Worm (Caenorhabditis elegans): ENCODE measurements around the gene R11D1.4.

The R11D1.4 gene

DNA sequence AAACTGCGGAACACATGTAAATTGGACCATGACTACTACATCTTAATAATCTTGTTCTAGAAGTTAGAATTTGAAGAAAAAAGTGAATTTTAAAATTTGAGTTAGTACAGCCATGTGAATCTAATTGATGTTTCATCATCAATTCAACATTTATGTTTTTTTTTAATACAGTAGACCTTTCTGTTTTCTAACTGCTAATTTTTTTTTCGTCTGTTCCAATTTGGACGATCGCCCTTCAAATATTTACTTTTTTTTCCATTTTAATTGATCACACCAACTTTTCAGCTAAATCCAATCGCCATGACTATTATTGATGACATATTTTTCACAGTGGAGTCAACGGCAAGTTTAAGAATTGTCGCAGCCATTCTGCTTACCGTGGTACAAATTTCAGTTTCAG, 43.4 kb downstream of the R11D1.4 start, which contains the start of gene srx-116:
Gene srx-116, plus strand, starts transcription at position 301 of the 400 bp plus-strand sequence.
- TF ChIP-seq unc-39 (tag; optimal IDR thresholded peaks at IDR 0.05) (no peak), ztf-11 (tag; optimal IDR thresholded peaks at IDR 0.05) (no peak), blmp-1 (tag; optimal IDR thresholded peaks at IDR 0.05) (no peak), flh-1 (GFP tag; optimal IDR thresholded peaks at IDR 0.05) (no peak), sem-2 (GFP tag; optimal IDR thresholded peaks at IDR 0.05) (no peak), unc-62 (GFP tag; optimal IDR thresholded peaks at IDR 0.05) (no peak), drap-1 (GFP tag; optimal IDR thresholded peaks at IDR 0.05) (no peak), ham-2 (GFP tag; optimal IDR thresholded peaks at IDR 0.05) (no peak), elt-3 (tag; optimal IDR thresholded peaks at IDR 0.05) (no peak), pha-4 (tag; optimal IDR thresholded peaks at IDR 0.05) (no peak), lin-32 (GFP tag; optimal IDR thresholded peaks at IDR 0.05) (no peak), nhr-2 (tag; optimal IDR thresholded peaks at IDR 0.05) (no peak)

ce11 chrV:12667926-12668325, 46.1 kb downstream of the R11D1.4 start, which contains the start of gene W05B10.4:
TSS of gene W05B10.4 (plus strand) at chrV:12668226.
- TF ChIP-seq nhr-76 (tag; optimal IDR thresholded peaks at IDR 0.05) = no peak
- TF ChIP-seq tbx-8 (GFP tag; optimal IDR thresholded peaks at IDR 0.05) = no peak
- TF ChIP-seq M03D4.4 (tag; optimal IDR thresholded peaks at IDR 0.05) = no peak
- TF ChIP-seq mab-5 (tag; optimal IDR thresholded peaks at IDR 0.05) = no peak
- no peak for TF ChIP-seq lin-32 (GFP tag; optimal IDR thresholded peaks at IDR 0.05)
- TF ChIP-seq nhr-12 (tag; optimal IDR thresholded peaks at IDR 0.05) = no peak
- TF ChIP-seq sem-2 (GFP tag; optimal IDR thresholded peaks at IDR 0.05) = no peak
- TF ChIP-seq zip-8 (tag; optimal IDR thresholded peaks at IDR 0.05) = no peak
- no peak for TF ChIP-seq ztf-11 (tag; optimal IDR thresholded peaks at IDR 0.05)
- TF ChIP-seq flh-1 (GFP tag; optimal IDR thresholded peaks at IDR 0.05) = no peak
- TF ChIP-seq elt-1 (tag; optimal IDR thresholded peaks at IDR 0.05; ENCODE audit: borderline replicate concordance, insufficient read depth) = no peak
- TF ChIP-seq cnd-1 (tag; optimal IDR thresholded peaks at IDR 0.05) = no peak
- no peak for TF ChIP-seq hlh-1 (tag; optimal IDR thresholded peaks at IDR 0.05)
- TF ChIP-seq elt-3 (tag; optimal IDR thresholded peaks at IDR 0.05) = no peak

ce11 chrV:12667397-12667796, 46.6 kb downstream of the R11D1.4 start:
- TF ChIP-seq lin-13 (tag; optimal IDR thresholded peaks at IDR 0.05) = no peak

ce11 chrV:12663386-12663785, 50.6 kb downstream of the R11D1.4 start:
- TF ChIP-seq sptf-1 (tag; optimal IDR thresholded peaks at IDR 0.05) = no peak
- TF ChIP-seq unc-62 (GFP tag; optimal IDR thresholded peaks at IDR 0.05) = no peak
- no peak for TF ChIP-seq nhr-76 (tag; optimal IDR thresholded peaks at IDR 0.05)
- no peak for TF ChIP-seq cnd-1 (tag; optimal IDR thresholded peaks at IDR 0.05)
- TF ChIP-seq ceh-43 (GFP tag; optimal IDR thresholded peaks at IDR 0.05) = no peak
- TF ChIP-seq nhr-28 (tag; optimal IDR thresholded peaks at IDR 0.05) = no peak
- TF ChIP-seq lin-32 (GFP tag; optimal IDR thresholded peaks at IDR 0.05) = no peak
- TF ChIP-seq mab-5 (tag; optimal IDR thresholded peaks at IDR 0.05) = no peak
- no peak for TF ChIP-seq unc-120 (tag; optimal IDR thresholded peaks at IDR 0.05; ENCODE audit: poor library complexity, severe bottlenecking)
- no peak for TF ChIP-seq ces-1 (GFP tag; optimal IDR thresholded peaks at IDR 0.05)
- no peak for TF ChIP-seq sem-2 (GFP tag; optimal IDR thresholded peaks at IDR 0.05)

All from whole organism, mixed stage, embryonic.